Fruit fly (Drosophila melanogaster) ovary, adult (tissue): ENCODE results near the gene Gbeta13F.

Experiments used
- CG17801 ChIP-seq: fragments of 200-800 bp; optimal IDR thresholded peaks from 2 replicates; lab custom pipeline; 2019; ENCODE audit warnings: missing biosample characterization, mild to moderate bottlenecking, missing genetic modification characterization, moderate library complexity; ENCODE audit not compliant: partially characterized antibody

Gene Gbeta13F

DNA sequence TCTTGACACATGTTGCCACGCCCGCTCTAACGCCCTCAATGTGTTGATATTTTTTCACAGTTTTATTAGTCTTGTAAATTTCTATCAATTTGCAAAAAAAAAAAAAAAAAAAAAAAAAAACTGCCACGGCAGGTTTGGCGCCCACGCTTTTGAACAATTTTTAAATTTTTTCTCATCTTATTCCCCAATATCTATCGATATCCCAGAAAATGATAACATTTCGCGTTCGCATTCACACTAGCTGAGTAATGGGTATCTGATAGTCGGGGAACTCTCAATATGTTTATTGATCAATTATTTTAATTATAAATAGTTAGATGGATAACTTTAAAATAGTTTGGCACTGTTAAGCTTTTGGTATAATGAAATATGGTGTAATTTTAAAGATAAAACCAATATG, 18.6 kb upstream of the Gbeta13F start:
- no peak for TF ChIP-seq CG17801 (GFP tag; lab: Kevin White, UChicago)

DNA sequence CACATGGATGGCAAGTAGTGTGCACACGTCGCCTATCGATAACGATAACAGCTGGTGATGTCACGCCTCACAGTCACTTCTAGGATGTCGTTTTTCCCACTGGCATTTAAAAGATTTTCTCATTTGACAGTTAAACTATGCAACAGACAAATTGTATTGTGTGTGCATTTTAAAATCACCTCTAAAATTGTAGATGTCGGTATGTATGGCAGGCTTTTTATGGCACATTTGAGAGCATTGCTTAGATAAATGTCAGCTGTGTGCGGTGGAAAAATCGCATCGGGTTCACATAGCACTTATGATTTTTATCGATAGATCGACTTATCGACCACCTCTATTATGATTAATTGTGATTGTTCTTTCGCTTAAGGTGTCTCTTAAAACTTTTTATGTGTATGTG, 15.8 kb upstream of the Gbeta13F start, which contains the start of the genes ArgRS and CG8578:
Gene ArgRS, minus strand, starts transcription at position 7 of the 400 bp plus-strand sequence.
Gene CG8578, plus strand, starts transcription at position 338 of the 400 bp plus-strand sequence.
- TF ChIP-seq CG17801 (GFP tag; lab: Kevin White, UChicago): peak; percentile 20

DNA sequence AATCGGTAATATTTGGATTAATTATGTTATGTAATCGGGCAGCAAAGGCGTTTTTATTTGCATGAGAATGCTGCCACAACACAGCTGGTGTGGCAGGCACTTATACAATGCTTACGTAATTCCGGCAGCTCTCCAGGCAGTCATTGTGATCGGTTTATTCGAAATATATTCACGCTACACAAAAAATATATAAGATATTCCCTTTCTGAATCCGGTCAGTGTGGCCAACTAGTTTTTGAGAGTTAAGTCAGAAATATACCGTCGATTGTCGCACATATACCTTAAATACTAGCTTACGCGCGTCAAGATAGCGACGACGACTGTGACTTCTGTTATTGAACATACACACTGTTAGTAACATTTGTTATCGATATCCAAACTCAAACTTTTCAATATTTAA, 10.9 kb upstream of the Gbeta13F start, which contains the start of gene sun:
Gene sun, minus strand, starts transcription at position 238 of the 400 bp plus-strand sequence.
- peak; percentile 19 for TF ChIP-seq CG17801 (GFP tag; lab: Kevin White, UChicago)

DNA sequence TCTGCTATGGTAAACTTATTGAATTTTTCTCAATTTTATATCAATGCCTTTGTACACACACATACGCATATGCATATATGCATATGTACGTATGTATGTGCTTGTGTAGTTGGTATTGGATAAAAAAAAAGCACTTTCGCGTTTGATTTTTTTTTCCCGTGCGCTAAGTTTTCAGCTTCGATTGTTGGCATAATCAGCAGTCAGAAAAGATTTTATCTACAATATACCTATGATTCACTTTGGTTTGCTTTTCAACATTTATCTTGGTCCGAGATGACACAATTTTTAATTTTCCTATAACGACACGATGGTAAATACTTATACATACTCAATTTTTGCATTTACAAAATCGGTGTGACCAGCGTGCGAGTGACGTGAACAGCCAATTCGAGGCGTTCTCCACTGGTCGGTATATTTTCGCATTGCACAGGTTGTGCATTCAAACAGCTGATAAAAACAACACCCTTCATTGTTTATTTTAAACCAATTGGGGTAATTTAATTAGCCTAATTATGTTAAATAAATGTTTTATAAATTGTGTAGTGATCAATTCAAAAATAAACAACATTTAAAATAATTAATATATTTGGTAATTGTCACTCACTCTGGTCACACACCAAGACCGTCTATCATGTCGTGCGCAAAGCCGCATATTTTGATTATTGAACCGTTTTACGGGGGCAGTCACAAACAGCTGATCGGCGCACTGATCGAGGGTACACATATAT, 6.9 kb upstream of the Gbeta13F start, which contains the start of the genes UBL3 and CG15914:
Gene UBL3, minus strand, starts transcription at position 361 of the 728 bp plus-strand sequence.
Gene CG15914, plus strand, starts transcription at position 607 of the 728 bp plus-strand sequence.
- TF ChIP-seq CG17801 (GFP tag; lab: Kevin White, UChicago): peak; percentile 56

DNA sequence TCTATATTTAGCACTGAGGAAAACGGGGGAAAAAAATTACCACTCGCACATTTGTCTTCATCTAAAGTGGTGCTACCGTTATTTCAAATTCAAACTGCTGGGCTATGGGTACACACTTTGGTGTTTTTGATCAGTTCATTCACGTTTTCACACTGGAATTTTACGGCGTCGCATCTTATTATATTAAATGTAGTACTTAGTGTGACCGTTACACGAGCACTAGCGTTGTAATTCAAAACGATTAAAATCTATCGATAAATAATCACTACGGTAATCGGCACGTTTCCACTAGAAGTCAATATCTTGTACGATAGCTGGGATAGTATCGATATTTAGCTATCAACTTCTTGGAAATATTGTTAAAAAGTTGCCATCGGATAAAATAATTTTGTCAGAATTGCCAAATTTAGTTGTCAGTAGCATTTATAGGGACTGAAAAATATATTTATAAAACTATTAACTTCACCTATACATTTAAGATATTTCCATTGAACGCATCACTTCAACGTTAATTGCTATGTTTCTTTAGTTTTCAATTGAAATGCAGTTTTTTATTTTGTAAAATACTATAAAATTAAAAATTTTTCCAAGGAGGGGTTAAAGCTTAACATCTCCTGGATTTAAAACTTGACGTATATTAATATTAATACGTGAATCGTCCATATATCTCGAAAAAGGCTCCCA, 2.2 kb upstream of the Gbeta13F start, which contains the start of the genes CG46440 and Myb:
Gene CG46440, minus strand, starts transcription at position 223 of the 684 bp plus-strand sequence.
Gene Myb, minus strand, starts transcription at position 223 of the 684 bp plus-strand sequence.
- TF ChIP-seq CG17801 (GFP tag; lab: Kevin White, UChicago): no peak

DNA sequence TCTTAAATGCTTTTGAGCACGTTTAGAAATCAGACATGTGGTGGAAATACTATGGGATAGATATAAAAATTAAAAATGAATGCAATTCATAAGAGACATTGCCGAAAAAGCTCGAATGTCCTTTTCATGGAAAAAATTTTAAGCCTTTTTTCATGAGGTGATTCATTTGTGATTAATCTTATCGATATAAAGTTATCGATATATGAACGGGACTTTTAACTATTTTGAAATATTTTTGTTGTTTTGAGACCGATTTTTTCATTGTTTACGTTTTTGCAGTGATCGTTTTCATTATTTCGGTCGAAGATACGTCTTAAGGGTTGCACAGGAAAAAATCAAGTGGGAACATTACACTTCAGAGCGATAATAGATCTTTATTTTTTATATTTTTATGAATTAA, 528 bp upstream of the Gbeta13F start, which contains the start of gene AlkB:
Gene AlkB, minus strand, starts transcription at position 101 of the 400 bp plus-strand sequence.
- TF ChIP-seq CG17801 (GFP tag; lab: Kevin White, UChicago): no peak

DNA sequence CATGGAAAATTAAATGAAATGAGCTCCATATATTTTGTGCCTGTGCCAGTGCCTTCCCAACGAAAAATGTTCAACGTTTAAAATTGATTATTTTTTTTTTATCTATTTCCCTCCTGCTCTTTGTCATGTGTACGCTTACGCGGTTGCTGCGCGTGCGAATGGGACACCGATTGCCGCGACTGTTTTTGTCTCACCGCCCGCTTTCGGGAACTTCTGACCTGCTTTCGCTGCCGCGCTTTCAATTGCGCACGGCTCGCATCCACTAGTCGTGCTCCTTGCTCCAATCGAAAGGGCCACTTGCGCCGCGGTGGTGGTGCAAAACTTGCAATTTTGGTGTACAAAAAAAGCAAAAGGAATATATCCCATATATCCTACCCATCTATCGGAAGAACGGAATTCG, 564 bp downstream of the Gbeta13F start:
- TF ChIP-seq CG17801 (GFP tag; lab: Kevin White, UChicago): peak; percentile 85

DNA sequence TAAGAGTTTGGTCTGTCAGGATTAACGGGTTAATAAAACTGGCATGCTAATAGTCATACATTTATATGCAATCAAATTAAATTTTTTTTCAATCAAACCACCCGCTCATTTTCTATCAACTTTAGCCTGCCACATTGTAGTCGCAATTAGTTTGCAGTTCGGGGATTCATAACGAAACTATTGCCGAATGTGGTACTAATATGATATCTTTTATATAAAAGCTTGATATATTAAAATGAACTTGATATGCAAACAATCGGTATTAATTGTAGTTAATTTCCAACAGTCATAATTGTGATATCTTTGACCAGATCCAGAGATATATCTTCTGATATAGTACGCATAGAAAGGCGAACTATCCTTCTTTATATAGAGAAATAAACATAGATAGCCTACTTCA, 6.1 kb downstream of the Gbeta13F start:
- no peak for TF ChIP-seq CG17801 (GFP tag; lab: Kevin White, UChicago)

- peak; percentile 14 for TF ChIP-seq CG17801 (GFP tag; lab: Kevin White, UChicago)
These were observed 7.0 kb downstream of the Gbeta13F start for dm6 chrX:15866799-15867412.

dm6 chrX:15867863-15868262, 7.9 kb downstream of the Gbeta13F start, which contains the start of gene Gapdh2:
Gene Gapdh2 (plus strand): TSS chrX:15868145.
- TF ChIP-seq CG17801 (GFP tag; lab: Kevin White, UChicago): peak; percentile 100

dm6 chrX:15868781-15869180, 8.9 kb downstream of the Gbeta13F start:
- no peak for TF ChIP-seq CG17801 (GFP tag; lab: Kevin White, UChicago)

- TF ChIP-seq CG17801 (GFP tag; lab: Kevin White, UChicago): no peak
These were observed 9.9 kb downstream of the Gbeta13F start, which contains the start of gene CG16952 for dm6 chrX:15869843-15870242. Gene CG16952 (plus strand): TSS chrX:15870183.

DNA sequence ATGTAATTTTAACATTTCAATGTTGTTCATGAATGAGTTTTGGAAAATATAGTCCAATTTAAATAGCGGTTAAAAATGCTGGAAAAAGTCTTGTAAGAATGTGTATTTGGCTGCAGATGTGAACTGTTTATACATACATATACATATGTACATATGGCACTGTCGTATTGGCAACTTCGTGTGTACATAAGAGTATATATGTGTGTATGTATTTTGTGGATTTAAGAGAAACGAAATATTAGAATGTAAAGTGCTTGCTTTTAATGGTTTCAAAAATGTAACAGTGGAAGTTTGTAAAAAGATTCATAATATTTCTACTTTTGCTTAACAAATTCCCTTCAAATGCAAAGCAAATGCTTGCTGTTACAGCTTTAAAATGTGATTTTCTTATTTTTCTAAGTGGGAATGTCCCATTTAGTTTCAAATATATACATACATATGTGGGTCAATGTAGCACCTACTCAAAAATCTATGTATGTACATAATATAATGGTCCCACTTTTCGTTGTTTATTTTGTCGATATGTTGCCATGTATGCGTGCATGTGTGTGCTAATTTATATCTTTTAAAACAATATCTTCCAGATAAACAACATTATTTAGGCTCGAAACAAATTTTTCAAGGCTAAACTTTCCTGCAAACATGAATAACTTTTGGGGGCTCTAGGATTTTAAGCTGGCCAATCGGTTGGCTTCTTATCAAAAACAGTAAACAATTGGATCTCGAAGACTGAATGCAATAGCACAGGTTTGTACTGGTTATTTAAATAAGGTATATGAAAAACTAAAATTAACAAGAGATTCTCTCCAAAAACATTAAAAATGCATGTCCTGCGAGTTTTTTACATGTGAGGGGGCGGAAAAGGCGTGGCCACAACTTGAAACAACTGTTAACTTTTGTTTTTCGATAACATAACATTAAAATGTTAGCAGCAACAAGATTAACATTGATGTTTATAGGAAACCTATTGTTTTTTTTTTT, 11.2 kb downstream of the Gbeta13F start:
- TF ChIP-seq CG17801 (GFP tag; lab: Kevin White, UChicago): no peak
